Worm (Caenorhabditis elegans) whole organism, L2 larva: ENCODE measurements around the gene F56D6.19.

Experiments
- C34F6.9 ChIP-seq: fragments of 150-350 bp; optimal IDR thresholded peaks from 2 replicates; lab custom pipeline; 2014; ENCODE audit warnings: missing biosample characterization, missing genetic modification characterization
- F13H6.1 ChIP-seq: sonication (generic microtip); optimal IDR thresholded peaks from 2 replicates; lab custom pipeline; 2016; ENCODE audit warnings: missing genetic modification characterization, missing compliant biosample characterization
- R02D3.7 ChIP-seq: fragments of 150-350 bp; optimal IDR thresholded peaks from 2 replicates; lab custom pipeline; 2014; ENCODE audit warnings: missing biosample characterization, missing genetic modification characterization
- Y55F3AM.14 ChIP-seq: fragments of 200-800 bp; sonication (Bioruptor generic); optimal IDR thresholded peaks from 2 replicates; lab custom pipeline; 2018; ENCODE audit warnings: mild to moderate bottlenecking, missing genetic modification characterization, missing compliant biosample characterization
- ZK546.5 ChIP-seq: sonication (generic microtip); optimal IDR thresholded peaks from 2 replicates; lab custom pipeline; 2017; ENCODE audit warnings: missing biosample characterization, missing genetic modification characterization
- alr-1 ChIP-seq: fragments of 150-350 bp; optimal IDR thresholded peaks from 2 replicates; lab custom pipeline; 2014; ENCODE audit warnings: missing biosample characterization, missing genetic modification characterization
- blmp-1 ChIP-seq: sonication (generic microtip); optimal IDR thresholded peaks from 2 replicates; lab custom pipeline; 2017; ENCODE audit warnings: missing genetic modification characterization, mild to moderate bottlenecking, missing compliant biosample characterization, antibody characterized with exemption, moderate library complexity; ENCODE audit not compliant: insufficient read depth
- ceh-82 ChIP-seq: fragments of 150-350 bp; optimal IDR thresholded peaks from 2 replicates; lab custom pipeline; 2014; ENCODE audit warnings: missing biosample characterization, missing genetic modification characterization
- dmd-4 ChIP-seq: sonication (generic microtip); optimal IDR thresholded peaks from 2 replicates; lab custom pipeline; 2017; ENCODE audit warnings: missing biosample characterization, missing genetic modification characterization
- egl-27 ChIP-seq: sonication (generic microtip); optimal IDR thresholded peaks from 3 replicates; lab custom pipeline; 2017; ENCODE audit warnings: missing biosample characterization, missing genetic modification reagents, missing genetic modification characterization
- elt-1 ChIP-seq: fragments of 150-350 bp; optimal IDR thresholded peaks from 2 replicates; lab custom pipeline; 2014; ENCODE audit warnings: missing biosample characterization, missing genetic modification characterization
- elt-3 ChIP-seq: sonication (generic microtip); optimal IDR thresholded peaks from 2 replicates; lab custom pipeline; 2017; ENCODE audit warnings: missing biosample characterization, missing genetic modification characterization
- fos-1 ChIP-seq: fragments of 150-350 bp; optimal IDR thresholded peaks from 2 replicates; lab custom pipeline; 2014; ENCODE audit warnings: missing biosample characterization, missing genetic modification characterization
- gmeb-1 ChIP-seq: fragments of 150-350 bp; optimal IDR thresholded peaks from 2 replicates; lab custom pipeline; 2014; ENCODE audit warnings: missing biosample characterization, missing genetic modification characterization
- lin-11 ChIP-seq: fragments of 150-350 bp; sonication (generic microtip); optimal IDR thresholded peaks from 2 replicates; lab custom pipeline; 2014; ENCODE audit warnings: missing biosample characterization, missing genetic modification characterization, inconsistent platforms, mixed read lengths
- lsy-2 ChIP-seq, 2 experiments: fragments of 150-350 bp in 1 of 2; sonication (generic microtip) in 1 of 2; optimal IDR thresholded peaks; 2 replicates each; lab custom pipeline; 2014 to 2017; ENCODE audit warnings: missing biosample characterization in 2 of 2, missing genetic modification characterization in 2 of 2
- mab-5 ChIP-seq: fragments of 150-350 bp; optimal IDR thresholded peaks from 2 replicates; lab custom pipeline; 2014; ENCODE audit warnings: missing biosample characterization, missing genetic modification characterization
- mbf-1 ChIP-seq: sonication (generic microtip); optimal IDR thresholded peaks from 2 replicates; lab custom pipeline; 2017; ENCODE audit warnings: missing biosample characterization, missing genetic modification characterization
- mdl-1 ChIP-seq, 2 experiments: fragments of 150-350 bp in 1 of 2; sonication (generic microtip) in 1 of 2; optimal IDR thresholded peaks; 2 replicates each; lab custom pipeline; 2017; ENCODE audit warnings: missing biosample characterization in 2 of 2, missing genetic modification characterization in 2 of 2
- nhr-10 ChIP-seq: sonication (generic microtip); optimal IDR thresholded peaks from 2 replicates; lab custom pipeline; 2017; ENCODE audit warnings: missing biosample characterization, missing genetic modification characterization
- nhr-129 ChIP-seq: fragments of 150-350 bp; optimal IDR thresholded peaks from 2 replicates; lab custom pipeline; 2014; ENCODE audit warnings: missing biosample characterization, missing genetic modification characterization
- nhr-21 ChIP-seq: fragments of 150-350 bp; optimal IDR thresholded peaks from 2 replicates; lab custom pipeline; 2014; ENCODE audit warnings: missing biosample characterization, missing genetic modification characterization
- nhr-25 ChIP-seq: fragments of 150-350 bp; sonication (generic microtip); optimal IDR thresholded peaks from 3 replicates; lab custom pipeline; 2014; ENCODE audit warnings: missing biosample characterization, missing genetic modification characterization
- nhr-6 ChIP-seq: fragments of 150-350 bp; optimal IDR thresholded peaks from 2 replicates; lab custom pipeline; 2014; ENCODE audit warnings: missing biosample characterization, missing genetic modification characterization
- skn-1 ChIP-seq: sonication (generic microtip); optimal IDR thresholded peaks from 2 replicates; lab custom pipeline; 2017; ENCODE audit warnings: missing biosample characterization, missing genetic modification characterization
- sma-3 ChIP-seq: sonication (generic microtip); optimal IDR thresholded peaks from 2 replicates; lab custom pipeline; 2016; ENCODE audit warnings: missing genetic modification reagents, missing genetic modification characterization, missing compliant biosample characterization
- sma-9 ChIP-seq, 2 experiments: fragments of 150-350 bp in 1 of 2; sonication (generic microtip) in 1 of 2; optimal IDR thresholded peaks; 2 replicates each; lab custom pipeline; 2014 to 2016; ENCODE audit warnings: missing genetic modification characterization in 2 of 2, mild to moderate bottlenecking in 1 of 2, missing biosample characterization in 1 of 2, missing compliant biosample characterization in 1 of 2, missing genetic modification reagents in 1 of 2, moderate library complexity in 1 of 2
- snpc-4 ChIP-seq: fragments of 150-350 bp; optimal IDR thresholded peaks from 2 replicates; lab custom pipeline; 2014; ENCODE audit warnings: missing biosample characterization, missing genetic modification characterization
- unc-39 ChIP-seq: fragments of 150-350 bp; optimal IDR thresholded peaks from 2 replicates; lab custom pipeline; 2014; ENCODE audit warnings: missing biosample characterization, missing genetic modification characterization
- zag-1 ChIP-seq: fragments of 150-350 bp; optimal IDR thresholded peaks from 2 replicates; lab custom pipeline; 2014; ENCODE audit warnings: missing biosample characterization, missing genetic modification characterization
- ztf-1 ChIP-seq: fragments of 200-800 bp; sonication (Bioruptor generic); conservative IDR thresholded peaks from 2 replicates; pipeline ENCODE4 v1.3.6; 2022; ENCODE audit warnings: missing genetic modification characterization, missing compliant biosample characterization
- ztf-11 ChIP-seq: sonication (generic microtip); optimal IDR thresholded peaks from 2 replicates; lab custom pipeline; 2017; ENCODE audit warnings: missing biosample characterization, missing genetic modification characterization
- ztf-4 ChIP-seq: fragments of 150-350 bp; optimal IDR thresholded peaks from 2 replicates; lab custom pipeline; 2014; ENCODE audit warnings: missing biosample characterization, missing genetic modification characterization

Gene F56D6.19

DNA sequence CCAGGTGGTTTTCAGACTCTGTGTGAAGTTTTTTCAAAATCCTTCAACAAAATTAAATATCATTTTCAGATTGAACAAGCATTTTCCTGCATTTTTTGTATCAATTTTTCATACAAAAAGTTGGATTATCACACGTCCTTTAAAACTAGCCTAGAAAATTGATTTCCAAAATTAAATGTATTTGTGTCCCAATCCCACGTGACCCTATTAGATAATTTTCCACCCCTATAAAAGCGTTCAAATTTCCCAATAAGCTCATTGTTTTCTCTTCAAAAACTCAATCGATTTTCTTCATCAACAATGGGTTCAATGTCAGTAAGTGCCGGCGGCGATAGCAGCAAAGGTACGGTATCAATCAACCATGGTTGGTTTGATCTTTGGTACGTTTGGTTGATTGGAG lies at the start of gene F56D6.19:
F56D6.19 (plus strand) TSS at position 301 of the 400 bp plus-strand sequence.
- no peak for TF ChIP-seq C34F6.9 (tag; lab: Kevin White, UChicago)
- no peak for TF ChIP-seq ztf-4 (tag; lab: Kevin White, UChicago)
- TF ChIP-seq sma-9 (GFP tag; optimal IDR thresholded peaks at IDR 0.05; lab: Kevin White, UChicago) = no peak
- no peak for TF ChIP-seq sma-9 (tag; optimal IDR thresholded peaks at IDR 0.05; lab: Kevin White, UChicago)

DNA sequence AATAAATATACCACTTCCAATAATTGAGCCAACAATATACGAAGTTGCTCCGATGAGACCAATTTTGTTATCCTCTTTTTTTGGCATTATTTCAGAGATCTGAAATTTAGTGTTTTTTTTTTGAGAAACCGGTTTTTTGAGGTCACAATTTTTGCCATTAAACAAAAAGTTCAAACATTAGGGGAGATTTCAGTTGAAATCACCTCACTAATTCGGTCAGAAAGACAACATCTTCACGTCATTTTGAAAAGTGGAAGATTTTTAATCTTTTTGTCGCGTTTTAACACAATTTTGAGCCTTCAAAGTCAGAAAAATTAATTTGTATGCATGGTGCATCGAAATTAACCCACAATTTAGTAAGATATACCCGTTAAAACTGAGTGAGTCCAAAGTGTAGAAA lies 49.6 kb upstream of the F56D6.19 start, which contains the start of gene aat-8:
aat-8 (minus strand) TSS at position 101 of the 400 bp plus-strand sequence.
- no peak for TF ChIP-seq fos-1 (tag; lab: Kevin White, UChicago)
- no peak for TF ChIP-seq elt-1 (tag; lab: Kevin White, UChicago)
- no peak for TF ChIP-seq nhr-10 (tag; lab: Kevin White, UChicago)
- no peak for TF ChIP-seq dmd-4 (tag; lab: Kevin White, UChicago)

DNA sequence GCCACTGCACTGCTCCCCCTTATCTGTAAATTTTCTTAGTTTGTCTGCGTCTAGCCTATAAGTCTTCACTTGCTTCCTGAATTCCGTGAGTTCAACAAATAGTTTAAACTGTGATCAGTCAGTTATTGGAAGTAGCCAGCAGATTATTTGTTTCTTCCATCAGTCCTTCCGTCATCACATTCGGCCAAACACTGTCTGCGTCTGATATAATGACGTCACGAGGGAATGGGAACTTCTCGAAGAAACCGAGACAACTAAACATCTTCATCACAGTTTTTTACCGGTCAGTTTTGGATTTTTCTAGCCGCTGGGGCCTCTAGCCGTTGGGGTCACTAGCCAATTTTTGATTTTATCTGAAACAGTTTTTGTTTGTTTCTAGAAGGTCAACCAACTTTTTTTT lies 48.5 kb upstream of the F56D6.19 start:
- TF ChIP-seq skn-1 (no peak), nhr-129 (peak; percentile 24), lin-11 (tag; lab: Kevin White, UChicago) (no peak), F13H6.1 (tag; lab: Kevin White, UChicago) (no peak), Y55F3AM.14 (GFP tag; lab: Kevin White, UChicago) (no peak), sma-3 (no peak), fos-1 (tag; lab: Kevin White, UChicago) (peak; percentile 3), blmp-1 (tag; lab: Kevin White, UChicago) (no peak), mdl-1 (tag; optimal IDR thresholded peaks at IDR 0.05; lab: Kevin White, UChicago) (no peak), ztf-1 (GFP tag; lab: Robert Waterston, UW) (no peak), snpc-4 (tag; lab: Kevin White, UChicago) (no peak), R02D3.7 (tag; lab: Kevin White, UChicago) (no peak), nhr-25 (tag; lab: Kevin White, UChicago) (peak; percentile 38)

DNA sequence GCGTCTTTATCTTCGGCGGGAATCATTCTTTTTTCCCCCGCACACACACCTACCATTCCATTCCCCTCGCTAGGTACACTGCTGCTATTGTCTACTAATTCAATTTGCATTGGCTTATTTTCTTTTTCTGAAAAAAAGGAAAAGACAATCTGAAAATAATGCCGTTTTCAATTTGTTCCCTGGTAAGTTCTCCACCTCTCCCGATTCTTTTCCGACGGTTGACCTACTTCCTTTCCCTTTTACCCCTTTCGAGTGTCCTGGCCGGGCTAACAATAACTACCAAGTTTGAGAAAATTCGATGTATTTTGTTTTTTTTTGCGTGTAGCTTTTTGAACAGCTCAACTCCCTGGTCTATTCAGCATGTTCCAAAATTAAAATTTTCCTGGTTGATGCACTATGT lies 47.3 kb upstream of the F56D6.19 start, which contains the start of gene F37C4.4:
F37C4.4 (plus strand) TSS at position 58 of the 400 bp plus-strand sequence.
- TF ChIP-seq R02D3.7 (tag; lab: Kevin White, UChicago) = no peak
- TF ChIP-seq elt-3 = no peak
- no peak for TF ChIP-seq ztf-11 (tag; lab: Kevin White, UChicago)
- TF ChIP-seq unc-39 (tag; lab: Kevin White, UChicago) = no peak
- no peak for TF ChIP-seq Y55F3AM.14 (GFP tag; lab: Kevin White, UChicago)
- TF ChIP-seq mbf-1 (tag; lab: Kevin White, UChicago) = no peak
- no peak for TF ChIP-seq zag-1 (tag; lab: Kevin White, UChicago)
- no peak for TF ChIP-seq nhr-6 (tag; lab: Kevin White, UChicago)
- no peak for TF ChIP-seq mab-5 (tag; lab: Kevin White, UChicago)
- no peak for TF ChIP-seq C34F6.9 (tag; lab: Kevin White, UChicago)
- no peak for TF ChIP-seq sma-9 (GFP tag; optimal IDR thresholded peaks at IDR 0.05; lab: Kevin White, UChicago)
- TF ChIP-seq sma-9 (tag; optimal IDR thresholded peaks at IDR 0.05; lab: Kevin White, UChicago) = no peak
- no peak for TF ChIP-seq gmeb-1 (tag; lab: Kevin White, UChicago)
- no peak for TF ChIP-seq ZK546.5 (tag; lab: Kevin White, UChicago)
- TF ChIP-seq skn-1 = no peak
- no peak for TF ChIP-seq lsy-2 (tag; optimal IDR thresholded peaks at IDR 0.05; lab: Kevin White, UChicago)
- TF ChIP-seq nhr-10 (tag; lab: Kevin White, UChicago) = no peak
- TF ChIP-seq mdl-1 (tag; optimal IDR thresholded peaks at IDR 0.05; lab: Kevin White, UChicago) = no peak

DNA sequence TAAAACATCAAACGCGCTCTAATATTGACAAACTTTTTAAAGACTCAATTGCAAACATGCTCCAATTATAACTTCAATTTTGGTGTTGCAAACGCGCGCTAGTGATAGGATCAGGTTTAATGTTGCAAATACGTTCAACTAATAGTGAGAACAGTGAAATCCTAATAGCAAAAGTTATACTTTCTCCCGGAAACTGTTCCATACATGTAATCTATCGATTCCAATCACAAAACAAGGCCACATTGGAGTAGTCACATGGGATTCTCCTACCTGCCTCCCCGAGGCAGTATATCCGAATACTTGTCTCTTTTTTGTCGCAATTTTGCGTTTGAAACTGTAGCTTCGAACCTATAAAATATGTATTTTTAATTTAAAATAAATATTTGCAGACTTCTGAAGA lies 44.7 kb upstream of the F56D6.19 start:
- TF ChIP-seq nhr-21 (tag; lab: Kevin White, UChicago) (no peak), alr-1 (tag; lab: Kevin White, UChicago) (no peak), mbf-1 (tag; lab: Kevin White, UChicago) (no peak), ztf-1 (GFP tag; lab: Robert Waterston, UW) (no peak)
- TF ChIP-seq, all 48 proteins: peak for 0

DNA sequence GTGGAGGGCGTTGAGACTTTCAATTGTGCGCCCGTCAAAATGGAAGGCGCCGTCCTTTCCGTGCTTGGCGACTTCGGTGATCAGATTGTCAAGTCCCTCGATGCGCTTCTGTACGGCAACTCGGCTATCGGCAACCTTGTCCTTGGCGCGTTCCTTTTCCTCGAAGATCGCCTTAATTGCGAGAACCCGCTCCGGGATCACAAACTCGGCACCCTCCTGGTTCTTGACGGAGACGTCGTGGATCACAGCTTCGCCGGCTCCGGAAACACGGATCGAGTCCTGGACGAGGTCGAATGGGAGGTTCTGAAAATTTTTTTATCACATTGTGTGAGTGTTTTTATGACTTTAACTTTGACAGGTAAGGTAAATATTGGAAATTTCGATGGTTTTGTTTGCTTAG lies 41.4 kb upstream of the F56D6.19 start:
- no peak for TF ChIP-seq nhr-129
- no peak for TF ChIP-seq lsy-2 (tag; optimal IDR thresholded peaks at IDR 0.05; lab: Kevin White, UChicago)
- TF ChIP-seq mdl-1 (tag; optimal IDR thresholded peaks at IDR 0.05; lab: Kevin White, UChicago) = no peak
- TF ChIP-seq gmeb-1 (tag; lab: Kevin White, UChicago) = no peak
- no peak for TF ChIP-seq lin-11 (tag; lab: Kevin White, UChicago)
- TF ChIP-seq ztf-1 (GFP tag; lab: Robert Waterston, UW) = no peak
- no peak for TF ChIP-seq egl-27 (tag; lab: Kevin White, UChicago)
- no peak for TF ChIP-seq ceh-82 (tag; lab: Kevin White, UChicago)
- TF ChIP-seq C34F6.9 (tag; lab: Kevin White, UChicago) = no peak
- TF ChIP-seq skn-1 = no peak
- no peak for TF ChIP-seq nhr-21 (tag; lab: Kevin White, UChicago)
